In the genomic region with DNA sequence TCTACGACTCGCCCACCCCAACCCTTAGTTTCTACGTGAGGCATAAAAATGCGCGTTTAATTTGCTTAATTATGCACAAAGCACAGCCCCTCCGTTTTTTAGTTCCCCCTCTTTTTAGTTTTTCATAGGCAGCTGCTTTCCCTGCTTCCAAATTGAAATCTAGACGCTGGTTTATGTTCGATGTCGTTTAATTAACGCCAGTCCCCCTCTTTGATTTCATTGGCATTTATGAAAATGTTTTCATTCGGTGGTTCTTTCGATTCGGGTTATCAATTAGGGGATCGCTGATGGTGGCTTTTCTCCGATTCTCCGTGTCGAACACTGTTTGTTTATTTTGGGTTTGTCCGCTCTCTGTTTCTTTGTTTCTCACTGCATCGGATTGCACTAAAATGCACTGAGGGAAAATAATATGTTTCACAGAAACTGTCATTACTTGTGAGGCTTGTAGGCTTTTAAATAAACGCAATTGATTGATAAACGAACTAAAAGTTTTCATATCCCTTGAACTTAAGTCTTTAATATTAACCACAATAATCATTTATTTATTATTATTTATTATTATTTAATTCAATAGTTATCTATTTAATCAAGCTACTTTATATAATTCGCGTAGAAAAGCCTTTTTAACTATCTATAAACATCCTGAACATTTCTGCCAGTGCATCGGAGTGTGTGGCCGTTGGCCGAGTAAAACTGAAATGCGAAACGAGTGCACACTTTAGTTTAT, we compare ENCODE assay signal across 1 fruit fly cellular context.
TF ChIP-seq lines count a peak whose summit lies in the region.

No protein-coding gene starts in this region.

TF ChIP-seq in whole organism, embryonic, 481 proteins besides CTCF, POLR2A, EP300 and RAD21 (continued from another document and continues in another):
- TF ChIP-seq gsb (GFP tag; IDR thresholded peaks at IDR 0.05; lab: Robert Waterston, UW) (no peak), repo (GFP tag; optimal IDR thresholded peaks at IDR 0.05; lab: Kevin White, UChicago) (no peak), cas (GFP tag; IDR thresholded peaks at IDR 0.05; lab: Robert Waterston, UW) (no peak), fd64A (GFP tag; optimal IDR thresholded peaks at IDR 0.05; lab: Kevin White, UChicago) (no peak), Dll (GFP tag; IDR thresholded peaks at IDR 0.05; lab: Robert Waterston, UW; ENCODE audit: partially characterized antibody) (no peak), CG14860 (GFP tag; IDR thresholded peaks at IDR 0.05; lab: Robert Waterston, UW; ENCODE audit: partially characterized antibody) (no peak), Doc2 (GFP tag; IDR thresholded peaks at IDR 0.05; lab: Robert Waterston, UW) (no peak), Eip74EF (GFP tag; optimal IDR thresholded peaks at IDR 0.05; lab: Kevin White, UChicago) (peak in 1 of 2 experiments; percentile 23), knrl (GFP tag; IDR thresholded peaks at IDR 0.05; lab: Robert Waterston, UW; ENCODE audit: partially characterized antibody) (no peak), pum (GFP tag; optimal IDR thresholded peaks at IDR 0.05; lab: Kevin White, UChicago) (no peak), CG6683 (GFP tag; optimal IDR thresholded peaks at IDR 0.05; lab: Kevin White, UChicago) (no peak), inv (GFP tag; IDR thresholded peaks at IDR 0.05; lab: Robert Waterston, UW; ENCODE audit: partially characterized antibody) (no peak), CG7745 (tag; optimal IDR thresholded peaks at IDR 0.05; lab: Kevin White, UChicago) (peak; percentile 63), fd96Cb (tag; optimal IDR thresholded peaks at IDR 0.05; lab: Kevin White, UChicago) (peak; percentile 61), Bgb (GFP tag; IDR thresholded peaks at IDR 0.05; lab: Robert Waterston, UW; ENCODE audit: partially characterized antibody) (no peak), ham (GFP tag; IDR thresholded peaks at IDR 0.05; lab: Robert Waterston, UW) (no peak), aop (GFP tag; IDR thresholded peaks at IDR 0.05; lab: Robert Waterston, UW) (no peak), Six4 (GFP tag; optimal IDR thresholded peaks at IDR 0.05; lab: Kevin White, UChicago) (peak; percentile 9), D19B (GFP tag; optimal IDR thresholded peaks at IDR 0.05; lab: Kevin White, UChicago) (no peak), Rfx (GFP tag; IDR thresholded peaks at IDR 0.05; lab: Robert Waterston, UW) (no peak), Spps (tag; optimal IDR thresholded peaks at IDR 0.05; lab: Kevin White, UChicago) (peak; percentile 68), YL-1 (GFP tag; optimal IDR thresholded peaks at IDR 0.05; lab: Kevin White, UChicago) (no peak), CG17829 (tag; optimal IDR thresholded peaks at IDR 0.05; lab: Kevin White, UChicago) (peak; percentile 62), CoRest (tag; optimal IDR thresholded peaks at IDR 0.05; lab: Kevin White, UChicago) (peak; percentile 58), CG7556 (GFP tag; optimal IDR thresholded peaks at IDR 0.05; lab: Kevin White, UChicago) (peak; percentile 45), wor (GFP tag; IDR thresholded peaks at IDR 0.05; lab: Robert Waterston, UW) (no peak), Nf-YA (GFP tag; IDR thresholded peaks at IDR 0.05; lab: Robert Waterston, UW) (no peak), CG8359 (GFP tag; optimal IDR thresholded peaks at IDR 0.05; lab: Kevin White, UChicago; ENCODE audit: borderline replicate concordance) (peak; percentile 47), Atf-2 (GFP tag; optimal IDR thresholded peaks at IDR 0.05; lab: Kevin White, UChicago) (no peak), ERR (GFP tag; optimal IDR thresholded peaks at IDR 0.05; lab: Kevin White, UChicago) (no peak), CG31365 (tag; optimal IDR thresholded peaks at IDR 0.05; lab: Kevin White, UChicago) (no peak), chif (GFP tag; optimal IDR thresholded peaks at IDR 0.05; lab: Kevin White, UChicago) (no peak), al (GFP tag; IDR thresholded peaks at IDR 0.05; lab: Robert Waterston, UW) (no peak), Dbx (GFP tag; IDR thresholded peaks at IDR 0.05; lab: Robert Waterston, UW) (no peak), CG32767 (GFP tag; IDR thresholded peaks at IDR 0.05; lab: Robert Waterston, UW) (no peak), mld (GFP tag; IDR thresholded peaks at IDR 0.05; lab: Robert Waterston, UW; ENCODE audit: partially characterized antibody) (no peak), Atf6 (GFP tag; IDR thresholded peaks at IDR 0.05; lab: Robert Waterston, UW) (no peak), sima (GFP tag; optimal IDR thresholded peaks at IDR 0.05; lab: Kevin White, UChicago) (no peak), Sry-δ (GFP tag; optimal IDR thresholded peaks at IDR 0.05; lab: Kevin White, UChicago) (no peak), Vsx1 (GFP tag; optimal IDR thresholded peaks at IDR 0.05; lab: Kevin White, UChicago) (no peak), Dip3 (GFP tag; optimal IDR thresholded peaks at IDR 0.05; lab: Kevin White, UChicago) (no peak), bbx (GFP tag; IDR thresholded peaks at IDR 0.05; lab: Robert Waterston, UW; ENCODE audit: partially characterized antibody) (no peak), CG8765 (GFP tag; IDR thresholded peaks at IDR 0.05; lab: Robert Waterston, UW) (no peak), CG12769 (tag; optimal IDR thresholded peaks at IDR 0.05; lab: Kevin White, UChicago) (no peak), salm (tag; optimal IDR thresholded peaks at IDR 0.05; lab: Kevin White, UChicago) (no peak), Hmr (GFP tag; optimal IDR thresholded peaks at IDR 0.05; lab: Kevin White, UChicago) (no peak), jing (GFP tag; optimal IDR thresholded peaks at IDR 0.05; lab: Kevin White, UChicago) (no peak), Dip2 (GFP tag; IDR thresholded peaks at IDR 0.05; lab: Robert Waterston, UW) (no peak), CG18764 (GFP tag; optimal IDR thresholded peaks at IDR 0.05; lab: Kevin White, UChicago) (no peak), az2 (GFP tag; optimal IDR thresholded peaks at IDR 0.05; lab: Kevin White, UChicago) (peak; percentile 50), MTF-1 (GFP tag; optimal IDR thresholded peaks at IDR 0.05; lab: Kevin White, UChicago; ENCODE audit: borderline replicate concordance) (no peak), CG34224 (GFP tag; IDR thresholded peaks at IDR 0.05; lab: Robert Waterston, UW; ENCODE audit: partially characterized antibody) (no peak), cad (GFP tag; optimal IDR thresholded peaks at IDR 0.05; lab: Kevin White, UChicago) (no peak), unc-4 (GFP tag; IDR thresholded peaks at IDR 0.05; lab: Robert Waterston, UW; ENCODE audit: partially characterized antibody) (no peak), tin (GFP tag; optimal IDR thresholded peaks at IDR 0.05; lab: Kevin White, UChicago) (peak; percentile 19), Gsc (GFP tag; IDR thresholded peaks at IDR 0.05; lab: Robert Waterston, UW) (no peak), CG1602 (GFP tag; optimal IDR thresholded peaks at IDR 0.05; lab: Kevin White, UChicago) (no peak), CG12299 (tag; optimal IDR thresholded peaks at IDR 0.05; lab: Kevin White, UChicago) (no peak), Usf (GFP tag; optimal IDR thresholded peaks at IDR 0.05; lab: Kevin White, UChicago) (no peak), CG8924 (tag; optimal IDR thresholded peaks at IDR 0.05; lab: Kevin White, UChicago) (peak; percentile 65), Mes4 (GFP tag; optimal IDR thresholded peaks at IDR 0.05; lab: Kevin White, UChicago) (no peak), CG12104 (GFP tag; optimal IDR thresholded peaks at IDR 0.05; lab: Kevin White, UChicago) (no peak), gt (GFP tag; IDR thresholded peaks at IDR 0.05; lab: Robert Waterston, UW) (no peak), Optix (GFP tag; IDR thresholded peaks at IDR 0.05; lab: Robert Waterston, UW) (no peak), CG12391 (tag; optimal IDR thresholded peaks at IDR 0.05; lab: Kevin White, UChicago) (peak; percentile 68), CG13287 (GFP tag; IDR thresholded peaks at IDR 0.05; lab: Robert Waterston, UW; ENCODE audit: partially characterized antibody) (no peak), Fer2 (tag; optimal IDR thresholded peaks at IDR 0.05; lab: Kevin White, UChicago) (no peak), lilli (GFP tag; optimal IDR thresholded peaks at IDR 0.05; lab: Kevin White, UChicago) (no peak), Antp (GFP tag; optimal IDR thresholded peaks at IDR 0.05; lab: Kevin White, UChicago) (no peak), CG8290 (GFP tag; optimal IDR thresholded peaks at IDR 0.05; lab: Kevin White, UChicago) (no peak), CG8290 (tag; optimal IDR thresholded peaks at IDR 0.05; lab: Kevin White, UChicago) (no peak), Sry-β (GFP tag; optimal IDR thresholded peaks at IDR 0.05; lab: Kevin White, UChicago) (no peak), odd (GFP tag; optimal IDR thresholded peaks at IDR 0.05; lab: Kevin White, UChicago) (no peak), pho (GFP tag; optimal IDR thresholded peaks at IDR 0.05; lab: Kevin White, UChicago) (no peak), CG14441 (GFP tag; IDR thresholded peaks at IDR 0.05; lab: Robert Waterston, UW) (no peak), CG3847 (GFP tag; IDR thresholded peaks at IDR 0.05; lab: Robert Waterston, UW) (no peak), ara (GFP tag; IDR thresholded peaks at IDR 0.05; lab: Robert Waterston, UW) (no peak; the same call in 1 of the 2 replicates), H2.0 (GFP tag; IDR thresholded peaks at IDR 0.05; lab: Robert Waterston, UW) (no peak), CG8281 (tag; optimal IDR thresholded peaks at IDR 0.05; lab: Kevin White, UChicago) (no peak), wdn (GFP tag; IDR thresholded peaks at IDR 0.05; lab: Robert Waterston, UW) (no peak), da (GFP tag; optimal IDR thresholded peaks at IDR 0.05; lab: Kevin White, UChicago) (no peak), CG32532 (GFP tag; IDR thresholded peaks at IDR 0.05; lab: Robert Waterston, UW) (no peak), tgo (GFP tag; IDR thresholded peaks at IDR 0.05; lab: Robert Waterston, UW) (no peak), CG13296 (GFP tag; optimal IDR thresholded peaks at IDR 0.05; lab: Kevin White, UChicago) (no peak), CG15696 (tag; optimal IDR thresholded peaks at IDR 0.05; lab: Kevin White, UChicago) (peak; percentile 41), fd3F (GFP tag; optimal IDR thresholded peaks at IDR 0.05; lab: Kevin White, UChicago) (no peak), dmrt99B (tag; optimal IDR thresholded peaks at IDR 0.05; lab: Kevin White, UChicago) (peak; percentile 67), CG8089 (GFP tag; optimal IDR thresholded peaks at IDR 0.05; lab: Kevin White, UChicago) (no peak), vvl (GFP tag; IDR thresholded peaks at IDR 0.05; lab: Robert Waterston, UW) (peak; percentile 29; the same call in 1 of the 2 replicates), org-1 (GFP tag; optimal IDR thresholded peaks at IDR 0.05; lab: Kevin White, UChicago) (no peak), chn (GFP tag; optimal IDR thresholded peaks at IDR 0.05; lab: Kevin White, UChicago) (no peak), CG4617 (GFP tag; optimal IDR thresholded peaks at IDR 0.05; lab: Kevin White, UChicago; ENCODE audit: borderline replicate concordance) (no peak), ftz-f1 (GFP tag; optimal IDR thresholded peaks at IDR 0.05; lab: Kevin White, UChicago) (no peak), ro (GFP tag; IDR thresholded peaks at IDR 0.05; lab: Robert Waterston, UW) (no peak), CG7357 (GFP tag; IDR thresholded peaks at IDR 0.05; lab: Robert Waterston, UW) (no peak), HLH4C (GFP tag; IDR thresholded peaks at IDR 0.05; lab: Robert Waterston, UW; ENCODE audit: partially characterized antibody) (no peak), oc (tag; optimal IDR thresholded peaks at IDR 0.05; lab: Kevin White, UChicago) (no peak), pb (GFP tag; optimal IDR thresholded peaks at IDR 0.05; lab: Kevin White, UChicago) (no peak), HHEX (GFP tag; optimal IDR thresholded peaks at IDR 0.05; lab: Kevin White, UChicago) (no peak), lov (optimal IDR thresholded peaks at IDR 0.05; lab: Kevin White, UChicago) (no peak), lov (GFP tag; IDR thresholded peaks at IDR 0.05; lab: Robert Waterston, UW) (no peak), ssp (GFP tag; IDR thresholded peaks at IDR 0.05; lab: Robert Waterston, UW) (no peak), Xrp1 (GFP tag; IDR thresholded peaks at IDR 0.05; lab: Robert Waterston, UW) (peak; percentile 39; the same call in 1 of the 2 replicates), CG8388 (GFP tag; optimal IDR thresholded peaks at IDR 0.05; lab: Kevin White, UChicago) (peak; percentile 75), CG3065 (GFP tag; optimal IDR thresholded peaks at IDR 0.05; lab: Kevin White, UChicago) (no peak), B-H1 (GFP tag; IDR thresholded peaks at IDR 0.05; lab: Robert Waterston, UW) (no peak), CG7786 (GFP tag; optimal IDR thresholded peaks at IDR 0.05; lab: Kevin White, UChicago) (no peak), CG15479 (GFP tag; optimal IDR thresholded peaks at IDR 0.05; lab: Kevin White, UChicago) (no peak), Mrtf (GFP tag; IDR thresholded peaks at IDR 0.05; lab: Robert Waterston, UW) (no peak), kni (GFP tag; optimal IDR thresholded peaks at IDR 0.05; lab: Kevin White, UChicago) (no peak), hb (GFP tag; IDR thresholded peaks at IDR 0.05; lab: Robert Waterston, UW; ENCODE audit: partially characterized antibody) (no peak), CG4328 (GFP tag; optimal IDR thresholded peaks at IDR 0.05; lab: Kevin White, UChicago) (no peak), CG3838 (GFP tag; optimal IDR thresholded peaks at IDR 0.05; lab: Kevin White, UChicago) (no peak), CG2712 (tag; optimal IDR thresholded peaks at IDR 0.05; lab: Kevin White, UChicago) (peak; percentile 83), Ssrp (tag; optimal IDR thresholded peaks at IDR 0.05; lab: Kevin White, UChicago) (peak; percentile 70), ase (GFP tag; IDR thresholded peaks at IDR 0.05; lab: Robert Waterston, UW) (no peak), CG10959 (GFP tag; IDR thresholded peaks at IDR 0.05; lab: Robert Waterston, UW) (no peak), crp (GFP tag; optimal IDR thresholded peaks at IDR 0.05; lab: Kevin White, UChicago) (no peak), zen (tag; optimal IDR thresholded peaks at IDR 0.05; lab: Kevin White, UChicago) (peak; percentile 41), rib (GFP tag; IDR thresholded peaks at IDR 0.05; lab: Robert Waterston, UW) (no peak), Dref (GFP tag; IDR thresholded peaks at IDR 0.05; lab: Robert Waterston, UW) (no peak), CG12744 (GFP tag; optimal IDR thresholded peaks at IDR 0.05; lab: Kevin White, UChicago) (no peak), MBD-R2 (GFP tag; IDR thresholded peaks at IDR 0.05; lab: Robert Waterston, UW) (no peak), Hr39 (optimal IDR thresholded peaks at IDR 0.05; lab: Kevin White, UChicago) (no peak), CG3163 (GFP tag; optimal IDR thresholded peaks at IDR 0.05; lab: Kevin White, UChicago) (no peak), tup (GFP tag; optimal IDR thresholded peaks at IDR 0.05; lab: Kevin White, UChicago) (no peak), Bdp1 (GFP tag; optimal IDR thresholded peaks at IDR 0.05; lab: Kevin White, UChicago) (no peak), cg (GFP tag; optimal IDR thresholded peaks at IDR 0.05; lab: Kevin White, UChicago) (no peak)
